Worm (Caenorhabditis elegans) whole organism, L4 larva: ENCODE measurements around the gene idi-1.

ENCODE experiments used
- F37D6.2 ChIP-seq: sonication (generic microtip); optimal IDR thresholded peaks from 2 replicates; lab custom pipeline; 2016; ENCODE audit warnings: mild to moderate bottlenecking, missing genetic modification characterization, missing compliant biosample characterization
- F49E8.2 ChIP-seq: sonication (generic microtip); optimal IDR thresholded peaks from 2 replicates; lab custom pipeline; 2016; ENCODE audit warnings: missing compliant biosample characterization, mild to moderate bottlenecking, missing genetic modification characterization, borderline replicate concordance
- R02D3.7 ChIP-seq: fragments of 150-350 bp; sonication (generic microtip); optimal IDR thresholded peaks from 3 replicates; lab custom pipeline; 2014; ENCODE audit warnings: missing biosample characterization, missing genetic modification characterization
- T20F7.1 ChIP-seq: fragments of 200-800 bp; sonication (Bioruptor generic); optimal IDR thresholded peaks from 2 replicates; lab custom pipeline; 2018; ENCODE audit warnings: mild to moderate bottlenecking, missing genetic modification characterization, missing compliant biosample characterization
- Y105C5A.15 ChIP-seq: fragments of 200-800 bp; sonication (Bioruptor generic); IDR thresholded peaks from 2 replicates; pipeline ENCODE4 v1.3.6; 2022; ENCODE audit warnings: missing genetic modification characterization, missing compliant biosample characterization
- Y75B8A.6 ChIP-seq: fragments of 200-800 bp; sonication (Bioruptor generic); IDR thresholded peaks from 2 replicates; pipeline ENCODE4 v1.3.6; 2022; ENCODE audit warnings: missing genetic modification reagents, missing genetic modification characterization, missing compliant biosample characterization
- ZK337.2 ChIP-seq: fragments of 200-800 bp; sonication (Bioruptor generic); IDR thresholded peaks from 2 replicates; pipeline ENCODE4 v1.3.6; 2022; ENCODE audit warnings: missing genetic modification reagents, missing genetic modification characterization, missing compliant biosample characterization
- aly-2 ChIP-seq: sonication (generic microtip); optimal IDR thresholded peaks from 2 replicates; lab custom pipeline; 2018; ENCODE audit warnings: missing biosample characterization, missing genetic modification characterization
- ceh-20 ChIP-seq: fragments of 200-800 bp; sonication (Bioruptor generic); IDR thresholded peaks from 2 replicates; pipeline ENCODE4 v1.3.6; 2022; ENCODE audit warnings: missing genetic modification reagents, missing genetic modification characterization, missing compliant biosample characterization
- ces-1 ChIP-seq: fragments of 150-350 bp; sonication (generic microtip); optimal IDR thresholded peaks from 4 replicates; lab custom pipeline; 2014; ENCODE audit warnings: missing biosample characterization, missing genetic modification reagents, missing genetic modification characterization
- cey-2 ChIP-seq: sonication (generic microtip); optimal IDR thresholded peaks from 3 replicates; lab custom pipeline; 2017; ENCODE audit warnings: missing genetic modification characterization, mild to moderate bottlenecking, missing compliant biosample characterization, antibody characterized with exemption, borderline replicate concordance; ENCODE audit not compliant: insufficient read depth
- ctbp-1 ChIP-seq: fragments of 200-800 bp; sonication (Bioruptor generic); IDR thresholded peaks from 2 replicates; pipeline ENCODE4 v1.3.6; 2022; ENCODE audit warnings: missing genetic modification reagents, missing genetic modification characterization, missing compliant biosample characterization
- daf-12 ChIP-seq: fragments of 150-350 bp; optimal IDR thresholded peaks from 2 replicates; lab custom pipeline; 2014; ENCODE audit warnings: missing biosample characterization, missing genetic modification reagents, missing genetic modification characterization
- dmd-8 ChIP-seq: fragments of 200-800 bp; sonication (Bioruptor generic); IDR thresholded peaks from 2 replicates; pipeline ENCODE4 v1.3.6; 2022; ENCODE audit warnings: missing genetic modification characterization, missing compliant biosample characterization
- dmd-9 ChIP-seq: fragments of 200-800 bp; sonication (Bioruptor generic); IDR thresholded peaks from 2 replicates; pipeline ENCODE4 v1.3.6; 2022; ENCODE audit warnings: missing genetic modification reagents, missing genetic modification characterization, missing compliant biosample characterization
- fos-1 ChIP-seq: fragments of 150-350 bp; optimal IDR thresholded peaks from 2 replicates; lab custom pipeline; 2014; ENCODE audit warnings: missing biosample characterization, missing genetic modification characterization
- gei-8 ChIP-seq: fragments of 200-800 bp; sonication (Bioruptor generic); optimal IDR thresholded peaks from 2 replicates; lab custom pipeline; 2018; ENCODE audit warnings: mild to moderate bottlenecking, missing genetic modification characterization, missing compliant biosample characterization
- hif-1 ChIP-seq, 2 experiments: sonication (generic microtip); optimal IDR thresholded peaks; 2 replicates each; lab custom pipeline; 2016 to 2017; ENCODE audit warnings: missing compliant biosample characterization in 2 of 2, missing genetic modification characterization in 2 of 2, missing genetic modification reagents in 2 of 2, missing genotype in 2 of 2, mild to moderate bottlenecking in 1 of 2
- hlh-11 ChIP-seq: fragments of 200-800 bp; sonication (Bioruptor generic); optimal IDR thresholded peaks from 2 replicates; lab custom pipeline; 2018; ENCODE audit warnings: mild to moderate bottlenecking, missing genetic modification characterization, missing compliant biosample characterization
- hlh-30 ChIP-seq: sonication (generic microtip); optimal IDR thresholded peaks from 2 replicates; lab custom pipeline; 2017; ENCODE audit warnings: antibody characterized with exemption, mild to moderate bottlenecking, missing genetic modification characterization, missing compliant biosample characterization; ENCODE audit not compliant: insufficient read depth
- jun-1 ChIP-seq: fragments of 150-350 bp; optimal IDR thresholded peaks from 2 replicates; lab custom pipeline; 2014; ENCODE audit warnings: missing biosample characterization, missing genetic modification reagents, missing genetic modification characterization
- lin-1 ChIP-seq: fragments of 200-800 bp; sonication (Bioruptor generic); IDR thresholded peaks from 2 replicates; pipeline ENCODE4 v1.3.6; 2022; ENCODE audit warnings: missing genetic modification reagents, missing genetic modification characterization, missing compliant biosample characterization
- lin-13 ChIP-seq: fragments of 150-350 bp; optimal IDR thresholded peaks from 2 replicates; lab custom pipeline; 2014; ENCODE audit warnings: missing biosample characterization, missing genetic modification reagents, missing genetic modification characterization
- lin-15B ChIP-seq: fragments of 150-350 bp; sonication (generic microtip); optimal IDR thresholded peaks from 3 replicates; lab custom pipeline; 2014; ENCODE audit warnings: missing biosample characterization, missing genetic modification characterization
- lin-29 ChIP-seq: fragments of 200-800 bp; sonication (Bioruptor generic); IDR thresholded peaks from 2 replicates; pipeline ENCODE4 v1.3.6; 2022; ENCODE audit warnings: missing genetic modification reagents, missing genetic modification characterization, missing compliant biosample characterization
- lsy-2 ChIP-seq, 2 experiments: fragments of 150-350 bp in 1 of 2; sonication (generic microtip) in 1 of 2; optimal IDR thresholded peaks; 2 replicates each; lab custom pipeline; 2014 to 2017; ENCODE audit warnings: missing biosample characterization in 2 of 2, missing genetic modification characterization in 2 of 2
- madf-9 ChIP-seq: fragments of 200-800 bp; sonication (Bioruptor generic); conservative IDR thresholded peaks from 2 replicates; pipeline ENCODE4 v1.3.6; 2022; ENCODE audit warnings: missing genetic modification reagents, missing genetic modification characterization, missing compliant biosample characterization
- mdt-29 ChIP-seq: fragments of 200-800 bp; sonication (Bioruptor generic); IDR thresholded peaks from 2 replicates; pipeline ENCODE4 v1.3.6; 2022; ENCODE audit warnings: missing genetic modification reagents, missing genetic modification characterization, missing compliant biosample characterization
- mep-1 ChIP-seq: fragments of 150-350 bp; sonication (generic microtip); optimal IDR thresholded peaks from 3 replicates; lab custom pipeline; 2014; ENCODE audit warnings: missing biosample characterization, missing genetic modification characterization
- mes-2 ChIP-seq: sonication (generic microtip); optimal IDR thresholded peaks from 2 replicates; lab custom pipeline; 2016; ENCODE audit warnings: missing genotype, mild to moderate bottlenecking, missing genetic modification characterization, missing compliant biosample characterization; ENCODE audit not compliant: poor library complexity, severe bottlenecking
- mxl-2 ChIP-seq: fragments of 200-800 bp; sonication (Bioruptor generic); conservative IDR thresholded peaks from 2 replicates; pipeline ENCODE4 v1.3.6; 2022; ENCODE audit warnings: missing genetic modification reagents, missing genetic modification characterization, missing compliant biosample characterization
- mxl-3 ChIP-seq: fragments of 200-800 bp; sonication (Bioruptor generic); optimal IDR thresholded peaks from 2 replicates; lab custom pipeline; 2018; ENCODE audit warnings: mild to moderate bottlenecking, missing genetic modification characterization, missing compliant biosample characterization
- nhr-237 ChIP-seq: sonication (generic microtip); optimal IDR thresholded peaks from 2 replicates; lab custom pipeline; 2017; ENCODE audit warnings: missing biosample characterization, missing genetic modification characterization
- nhr-28 ChIP-seq: fragments of 150-350 bp; optimal IDR thresholded peaks from 2 replicates; lab custom pipeline; 2014; ENCODE audit warnings: missing biosample characterization, missing genetic modification characterization
- nhr-48 ChIP-seq: sonication (generic microtip); optimal IDR thresholded peaks from 2 replicates; lab custom pipeline; 2016; ENCODE audit warnings: mild to moderate bottlenecking, missing genetic modification characterization, missing compliant biosample characterization
- nhr-6 ChIP-seq: fragments of 150-350 bp; optimal IDR thresholded peaks from 2 replicates; lab custom pipeline; 2014; ENCODE audit warnings: missing biosample characterization, missing genetic modification characterization
- pha-4 ChIP-seq, 2 experiments: fragments of 150-350 bp in 1 of 2; fragments of 200-800 bp in 1 of 2; sonication (Bioruptor generic) in 1 of 2; IDR thresholded peaks in 1 of 2; optimal IDR thresholded peaks in 1 of 2; 2 replicates each; pipeline versions ENCODE4 v1.3.6 to Lab custom; 2014 to 2022; ENCODE audit warnings: missing genetic modification characterization in 2 of 2, missing genetic modification reagents in 2 of 2, missing biosample characterization in 1 of 2, missing compliant biosample characterization in 1 of 2
- saeg-2 ChIP-seq: fragments of 200-800 bp; sonication (Bioruptor generic); IDR thresholded peaks from 2 replicates; pipeline ENCODE4 v1.3.6; 2022; ENCODE audit warnings: missing genetic modification reagents, missing genetic modification characterization, missing compliant biosample characterization
- sdz-12 ChIP-seq: fragments of 200-800 bp; sonication (Bioruptor generic); optimal IDR thresholded peaks from 2 replicates; lab custom pipeline; 2018; ENCODE audit warnings: mild to moderate bottlenecking, missing genetic modification characterization, missing compliant biosample characterization
- skn-1 ChIP-seq: fragments of 150-350 bp; optimal IDR thresholded peaks from 2 replicates; lab custom pipeline; 2014; ENCODE audit warnings: missing biosample characterization, missing genetic modification characterization
- spr-3 ChIP-seq: fragments of 200-800 bp; sonication (Bioruptor generic); optimal IDR thresholded peaks from 2 replicates; lab custom pipeline; 2018; ENCODE audit warnings: mild to moderate bottlenecking, missing genetic modification characterization, missing compliant biosample characterization
- unc-39 ChIP-seq: sonication (generic microtip); optimal IDR thresholded peaks from 2 replicates; lab custom pipeline; 2017; ENCODE audit warnings: missing biosample characterization, missing genetic modification characterization
- vab-7 ChIP-seq: fragments of 200-800 bp; sonication (Bioruptor generic); IDR thresholded peaks from 2 replicates; pipeline ENCODE4 v1.3.6; 2022; ENCODE audit warnings: missing genetic modification reagents, missing genetic modification characterization, missing compliant biosample characterization
- zag-1 ChIP-seq: fragments of 150-350 bp; optimal IDR thresholded peaks from 2 replicates; lab custom pipeline; 2014; ENCODE audit warnings: missing biosample characterization, missing genetic modification characterization
- zip-11 ChIP-seq: fragments of 200-800 bp; sonication (Bioruptor generic); IDR thresholded peaks from 2 replicates; pipeline ENCODE4 v1.3.6; 2022; ENCODE audit warnings: missing genetic modification characterization, missing compliant biosample characterization
- zip-2 ChIP-seq: fragments of 150-350 bp; optimal IDR thresholded peaks from 2 replicates; lab custom pipeline; 2014; ENCODE audit warnings: missing biosample characterization, missing genetic modification characterization
- ztf-11 ChIP-seq: fragments of 150-350 bp; optimal IDR thresholded peaks from 2 replicates; lab custom pipeline; 2014; ENCODE audit warnings: missing biosample characterization, missing genetic modification characterization

The idi-1 gene

ce11 chrIII:8091408-8091807, at the start of gene idi-1:
TSS of gene idi-1 (plus strand) at chrIII:8091708.
- TF ChIP-seq aly-2: no peak
- no peak for TF ChIP-seq sdz-12
- TF ChIP-seq F37D6.2: no peak
- no peak for TF ChIP-seq hif-1 (tag; optimal IDR thresholded peaks at IDR 0.05; lab: Kevin White, UChicago)
- TF ChIP-seq cey-2: no peak
- TF ChIP-seq R02D3.7 (tag; lab: Kevin White, UChicago): no peak
- TF ChIP-seq nhr-6 (tag; lab: Kevin White, UChicago): no peak
- no peak for TF ChIP-seq dmd-9
- TF ChIP-seq mxl-2 (GFP tag; lab: Robert Waterston, UW): no peak
- no peak for TF ChIP-seq unc-39 (tag; lab: Kevin White, UChicago)
- TF ChIP-seq lin-15B (tag; lab: Kevin White, UChicago): no peak
- TF ChIP-seq ztf-11: no peak
- no peak for TF ChIP-seq skn-1 (tag; lab: Kevin White, UChicago)
- TF ChIP-seq ctbp-1 (GFP tag; lab: Robert Waterston, UW): no peak

- TF ChIP-seq lin-13 (no peak), gei-8 (GFP tag; lab: Kevin White, UChicago) (no peak), zag-1 (tag; lab: Kevin White, UChicago) (no peak), ctbp-1 (GFP tag; lab: Robert Waterston, UW) (no peak), Y75B8A.6 (GFP tag; lab: Robert Waterston, UW) (no peak), hlh-11 (tag; lab: Kevin White, UChicago) (no peak), aly-2 (no peak), Y105C5A.15 (no peak), zip-2 (no peak)
Measured at ce11 chrIII:8042775-8043174, 48.7 kb upstream of the idi-1 start, which contains the start of gene K12H4.6. TSS of gene K12H4.6 (minus strand) at chrIII:8042875.

ce11 chrIII:8043784-8044183, 47.7 kb upstream of the idi-1 start:
- TF ChIP-seq lsy-2 (tag; optimal IDR thresholded peaks at IDR 0.05; lab: Kevin White, UChicago) (peak; percentile 96 to 98), ZK337.2 (GFP tag; lab: Robert Waterston, UW) (peak; percentile 98), nhr-237 (tag; lab: Kevin White, UChicago) (peak; percentile 63), fos-1 (no peak), mes-2 (tag; lab: Kevin White, UChicago) (peak; percentile 100), dmd-8 (GFP tag; lab: Robert Waterston, UW) (peak; percentile 83), daf-12 (tag; lab: Kevin White, UChicago) (no peak), saeg-2 (0 out of 2 replicates have a peak, but pooled peaks have one; percentile 21), lin-1 (GFP tag; lab: Robert Waterston, UW) (peak; percentile 76; the same call in 1 of the 2 replicates), ces-1 (peak; percentile 88), hlh-30 (peak; percentile 93), pha-4 (GFP tag; IDR thresholded peaks at IDR 0.05; lab: Robert Waterston, UW) (peak; percentile 93), pha-4 (tag; optimal IDR thresholded peaks at IDR 0.05; lab: Kevin White, UChicago) (peak; percentile 98), jun-1 (tag; lab: Kevin White, UChicago) (peak; percentile 92), spr-3 (peak; percentile 86), zip-11 (no peak), sdz-12 (peak; percentile 99), nhr-48 (tag; lab: Kevin White, UChicago) (peak; percentile 78), vab-7 (GFP tag; lab: Robert Waterston, UW) (peak; percentile 100), mep-1 (peak; percentile 99), ceh-20 (GFP tag; lab: Robert Waterston, UW) (peak; percentile 97), F49E8.2 (tag; lab: Kevin White, UChicago) (peak; percentile 83), lin-13 (peak; percentile 99), ctbp-1 (GFP tag; lab: Robert Waterston, UW) (peak; percentile 95), madf-9 (GFP tag; lab: Robert Waterston, UW) (peak; percentile 97), mxl-3 (GFP tag; lab: Kevin White, UChicago) (peak; percentile 98), T20F7.1 (GFP tag; lab: Kevin White, UChicago) (peak; percentile 97), lin-29 (GFP tag; lab: Robert Waterston, UW) (peak; percentile 80; the same call in 1 of the 2 replicates), nhr-28 (tag; lab: Kevin White, UChicago) (peak; percentile 98), mdt-29 (GFP tag; lab: Robert Waterston, UW) (no peak; the same call in 1 of the 2 replicates), unc-39 (tag; lab: Kevin White, UChicago) (no peak)
